Worm (Caenorhabditis elegans): ENCODE data around the gene R09F10.1.
"Not testable (repeated sequence)": the region's sequence is repeated elsewhere in the genome, so short reads cannot be mapped to it uniquely, and the experiment has no call there.

The R09F10.1 gene

ce11 chrX:8318950-8319349 is 4.4 kb upstream of the R09F10.1 start, which contains the start of gene srh-11:
TSS of gene srh-11 (minus strand) at chrX:8319050.
- TF ChIP-seq hmbx-1 (tag; optimal IDR thresholded peaks at IDR 0.05) (no peak), aly-1 (tag; optimal IDR thresholded peaks at IDR 0.05) (no peak), tbx-37 (GFP tag; conservative IDR thresholded peaks at IDR 0.05) (no peak), tbx-11 (GFP tag; IDR thresholded peaks at IDR 0.05) (no peak), ceh-13 (GFP tag; optimal IDR thresholded peaks at IDR 0.05) (no peak), F13C5.2 (tag; optimal IDR thresholded peaks at IDR 0.05) (no peak), ceh-36 (tag; optimal IDR thresholded peaks at IDR 0.05) (no peak), hmg-4 (GFP tag; optimal IDR thresholded peaks at IDR 0.05) (no peak), scrt-1 (GFP tag; IDR thresholded peaks at IDR 0.05) (no peak), ama-1 (optimal IDR thresholded peaks at IDR 0.05) (no peak), hnd-1 (tag; optimal IDR thresholded peaks at IDR 0.05) (no peak), pes-1 (GFP tag; IDR thresholded peaks at IDR 0.05) (no peak), ets-7 (tag; optimal IDR thresholded peaks at IDR 0.05) (no peak), sea-1 (GFP tag; conservative IDR thresholded peaks at IDR 0.05) (no peak), B0310.2 (tag; optimal IDR thresholded peaks at IDR 0.05) (no peak), tra-4 (tag; optimal IDR thresholded peaks at IDR 0.05) (no peak), flt-1 (GFP tag; IDR thresholded peaks at IDR 0.05) (no peak)

ce11 chrX:8320889-8321288 is 2.5 kb upstream of the R09F10.1 start, which contains the start of gene pqn-57:
TSS of gene pqn-57 (minus strand) at chrX:8320989.
- TF ChIP-seq ceh-36 (tag; optimal IDR thresholded peaks at IDR 0.05) (no peak), scrt-1 (GFP tag; IDR thresholded peaks at IDR 0.05) (no peak), ets-7 (tag; optimal IDR thresholded peaks at IDR 0.05) (no peak), tbx-11 (GFP tag; IDR thresholded peaks at IDR 0.05) (no peak), tra-4 (tag; optimal IDR thresholded peaks at IDR 0.05) (no peak)

- not testable (repeated sequence) for TF ChIP-seq aly-1 (tag; optimal IDR thresholded peaks at IDR 0.05); scrt-1 (GFP tag; IDR thresholded peaks at IDR 0.05); hmbx-1 (tag; optimal IDR thresholded peaks at IDR 0.05)
Measured at ce11 chrX:8321811-8322210, 1.6 kb upstream of the R09F10.1 start, which contains the start of gene abu-9. TSS of gene abu-9 (plus strand) at chrX:8322111.

ce11 chrX:8326394-8326793 is 3.0 kb downstream of the R09F10.1 start, which contains the start of gene R09F10.8:
TSS of gene R09F10.8 (minus strand) at chrX:8326451.
- no peak for TF ChIP-seq tbx-37 (GFP tag; conservative IDR thresholded peaks at IDR 0.05)
- TF ChIP-seq scrt-1 (GFP tag; IDR thresholded peaks at IDR 0.05) = no peak
- TF ChIP-seq tbx-11 (GFP tag; IDR thresholded peaks at IDR 0.05) = no peak
- TF ChIP-seq hmg-4 (GFP tag; optimal IDR thresholded peaks at IDR 0.05) = no peak
- no peak for TF ChIP-seq ceh-13 (GFP tag; optimal IDR thresholded peaks at IDR 0.05)
- TF ChIP-seq hnd-1 (tag; optimal IDR thresholded peaks at IDR 0.05) = no peak
- TF ChIP-seq aly-1 (tag; optimal IDR thresholded peaks at IDR 0.05) = no peak
- TF ChIP-seq F13C5.2 (tag; optimal IDR thresholded peaks at IDR 0.05) = no peak
- TF ChIP-seq B0310.2 (tag; optimal IDR thresholded peaks at IDR 0.05) = no peak
- no peak for TF ChIP-seq pes-1 (GFP tag; IDR thresholded peaks at IDR 0.05)
- TF ChIP-seq hmbx-1 (tag; optimal IDR thresholded peaks at IDR 0.05) = no peak
- no peak for TF ChIP-seq flt-1 (GFP tag; IDR thresholded peaks at IDR 0.05)
- no peak for TF ChIP-seq ama-1 (optimal IDR thresholded peaks at IDR 0.05)
- no peak for TF ChIP-seq ceh-36 (tag; optimal IDR thresholded peaks at IDR 0.05)
- TF ChIP-seq ets-7 (tag; optimal IDR thresholded peaks at IDR 0.05) = no peak

ce11 chrX:8327800-8328199 is 4.4 kb downstream of the R09F10.1 start, which contains the start of gene F55E10.4:
TSS of gene F55E10.4 (minus strand) at chrX:8327900.
- TF ChIP-seq hmbx-1 (tag; optimal IDR thresholded peaks at IDR 0.05) = no peak
- TF ChIP-seq ets-7 (tag; optimal IDR thresholded peaks at IDR 0.05) = no peak
- no peak for TF ChIP-seq F13C5.2 (tag; optimal IDR thresholded peaks at IDR 0.05)
- no peak for TF ChIP-seq hmg-4 (GFP tag; optimal IDR thresholded peaks at IDR 0.05)
- TF ChIP-seq tra-4 (tag; optimal IDR thresholded peaks at IDR 0.05) = no peak
- TF ChIP-seq pes-1 (GFP tag; IDR thresholded peaks at IDR 0.05) = no peak
- no peak for TF ChIP-seq aly-1 (tag; optimal IDR thresholded peaks at IDR 0.05)
- no peak for TF ChIP-seq scrt-1 (GFP tag; IDR thresholded peaks at IDR 0.05)
- TF ChIP-seq ceh-36 (tag; optimal IDR thresholded peaks at IDR 0.05) = no peak

- TF ChIP-seq ets-7 (tag; optimal IDR thresholded peaks at IDR 0.05) (no peak), B0310.2 (tag; optimal IDR thresholded peaks at IDR 0.05) (no peak), tra-4 (tag; optimal IDR thresholded peaks at IDR 0.05) (no peak), hmg-4 (GFP tag; optimal IDR thresholded peaks at IDR 0.05) (no peak), ceh-13 (GFP tag; optimal IDR thresholded peaks at IDR 0.05) (no peak), sea-1 (GFP tag; conservative IDR thresholded peaks at IDR 0.05) (no peak), pes-1 (GFP tag; IDR thresholded peaks at IDR 0.05) (no peak), aly-1 (tag; optimal IDR thresholded peaks at IDR 0.05) (no peak), F13C5.2 (tag; optimal IDR thresholded peaks at IDR 0.05) (no peak), scrt-1 (GFP tag; IDR thresholded peaks at IDR 0.05) (no peak), flt-1 (GFP tag; IDR thresholded peaks at IDR 0.05) (no peak), tbx-11 (GFP tag; IDR thresholded peaks at IDR 0.05) (no peak), hmbx-1 (tag; optimal IDR thresholded peaks at IDR 0.05) (no peak), ama-1 (optimal IDR thresholded peaks at IDR 0.05) (no peak), ceh-36 (tag; optimal IDR thresholded peaks at IDR 0.05) (no peak), hnd-1 (tag; optimal IDR thresholded peaks at IDR 0.05) (no peak)
Measured at ce11 chrX:8340393-8340792, 17.0 kb downstream of the R09F10.1 start, which contains the start of gene F55E10.2. TSS of gene F55E10.2 (plus strand) at chrX:8340693.

- TF ChIP-seq ama-1 (optimal IDR thresholded peaks at IDR 0.05) (no peak), aly-1 (tag; optimal IDR thresholded peaks at IDR 0.05) (no peak), tbx-11 (GFP tag; IDR thresholded peaks at IDR 0.05) (no peak), tra-4 (tag; optimal IDR thresholded peaks at IDR 0.05) (no peak), F13C5.2 (tag; optimal IDR thresholded peaks at IDR 0.05) (no peak), tbx-37 (GFP tag; conservative IDR thresholded peaks at IDR 0.05) (no peak), ceh-36 (tag; optimal IDR thresholded peaks at IDR 0.05) (no peak), ceh-13 (GFP tag; optimal IDR thresholded peaks at IDR 0.05) (no peak), ets-7 (tag; optimal IDR thresholded peaks at IDR 0.05) (no peak), sea-1 (GFP tag; conservative IDR thresholded peaks at IDR 0.05) (no peak), pes-1 (GFP tag; IDR thresholded peaks at IDR 0.05) (no peak), scrt-1 (GFP tag; IDR thresholded peaks at IDR 0.05) (no peak), hmbx-1 (tag; optimal IDR thresholded peaks at IDR 0.05) (no peak), hmg-4 (GFP tag; optimal IDR thresholded peaks at IDR 0.05) (no peak), flt-1 (GFP tag; IDR thresholded peaks at IDR 0.05) (no peak)
Measured at ce11 chrX:8341675-8342074, 18.3 kb downstream of the R09F10.1 start, which contains the start of gene F55E10.1. TSS of gene F55E10.1 (plus strand) at chrX:8341975.

Data from whole organism, early embryonic.